2 fruit fly cellular contexts compared by ENCODE assay signal in genomic region chr3R:27288202-27289135, dm6.
TF ChIP-seq lines count a peak whose summit lies in the region.

bigmax (minus strand) TSS chr3R:27288526.
Hmu (plus strand) TSS chr3R:27288769.

TF ChIP-seq in whole organism, embryonic, 481 proteins besides CTCF, POLR2A, EP300 and RAD21 (continued from another document and continues in another):
- TF ChIP-seq Dek (tag; optimal IDR thresholded peaks at IDR 0.05; lab: Kevin White, UChicago) (peak; percentile 78), CG3995 (GFP tag; optimal IDR thresholded peaks at IDR 0.05; lab: Kevin White, UChicago) (peak; percentile 46), CG2202 (tag; optimal IDR thresholded peaks at IDR 0.05; lab: Kevin White, UChicago) (peak; percentile 63), CG13894 (tag; optimal IDR thresholded peaks at IDR 0.05; lab: Kevin White, UChicago) (peak; percentile 90), zen2 (GFP tag; IDR thresholded peaks at IDR 0.05; lab: Robert Waterston, UW; ENCODE audit: partially characterized antibody) (peak; percentile 81; the same call in 2 of the 3 replicates), CG18476 (GFP tag; optimal IDR thresholded peaks at IDR 0.05; lab: Kevin White, UChicago) (peak; percentile 84), CG8089 (GFP tag; optimal IDR thresholded peaks at IDR 0.05; lab: Kevin White, UChicago) (peak; percentile 72), dati (GFP tag; IDR thresholded peaks at IDR 0.05; lab: Robert Waterston, UW) (peak; percentile 49; the same call in 1 of the 2 replicates), CG15073 (GFP tag; optimal IDR thresholded peaks at IDR 0.05; lab: Kevin White, UChicago) (no peak), Myb (GFP tag; optimal IDR thresholded peaks at IDR 0.05; lab: Kevin White, UChicago) (peak; percentile 81), CG3838 (GFP tag; optimal IDR thresholded peaks at IDR 0.05; lab: Kevin White, UChicago) (peak; percentile 69), Gug (GFP tag; IDR thresholded peaks at IDR 0.05; lab: Robert Waterston, UW) (peak; percentile 78), CG7963 (GFP tag; IDR thresholded peaks at IDR 0.05; lab: Robert Waterston, UW; ENCODE audit: partially characterized antibody) (no peak; the same call in 1 of the 3 replicates), CG1647 (GFP tag; optimal IDR thresholded peaks at IDR 0.05; lab: Kevin White, UChicago) (peak; percentile 86), CG8281 (tag; optimal IDR thresholded peaks at IDR 0.05; lab: Kevin White, UChicago) (peak; percentile 21), Hr78 (GFP tag; optimal IDR thresholded peaks at IDR 0.05; lab: Kevin White, UChicago) (peak in 1 of 2 experiments; percentile 80), chn (GFP tag; optimal IDR thresholded peaks at IDR 0.05; lab: Kevin White, UChicago) (peak; percentile 79), gt (GFP tag; IDR thresholded peaks at IDR 0.05; lab: Robert Waterston, UW) (peak; percentile 45), CG6765 (GFP tag; optimal IDR thresholded peaks at IDR 0.05; lab: Kevin White, UChicago) (no peak), CG5953 (GFP tag; IDR thresholded peaks at IDR 0.05; lab: Robert Waterston, UW) (no peak; the same call in 1 of the 2 replicates), bbx (GFP tag; IDR thresholded peaks at IDR 0.05; lab: Robert Waterston, UW; ENCODE audit: partially characterized antibody) (peak; percentile 88), CG13296 (GFP tag; optimal IDR thresholded peaks at IDR 0.05; lab: Kevin White, UChicago) (peak; percentile 74), wek (GFP tag; optimal IDR thresholded peaks at IDR 0.05; lab: Kevin White, UChicago) (peak; percentile 13), lab (GFP tag; optimal IDR thresholded peaks at IDR 0.05; lab: Kevin White, UChicago) (peak; percentile 89), pan (optimal IDR thresholded peaks at IDR 0.05; lab: Kevin White, UChicago) (no peak), pan (GFP tag; optimal IDR thresholded peaks at IDR 0.05 in 1 of 2, IDR thresholded peaks at IDR 0.05 in 1 of 2) (peak in 1 of 2 experiments; percentile 90), CG15011 (GFP tag; optimal IDR thresholded peaks at IDR 0.05; lab: Kevin White, UChicago) (peak; percentile 6), tgo (GFP tag; IDR thresholded peaks at IDR 0.05; lab: Robert Waterston, UW) (peak; percentile 75), Xbp1 (GFP tag; optimal IDR thresholded peaks at IDR 0.05; lab: Kevin White, UChicago) (peak; percentile 92), lola (GFP tag; optimal IDR thresholded peaks at IDR 0.05; lab: Kevin White, UChicago) (peak in 1 of 3 experiments; percentile 70), oc (tag; optimal IDR thresholded peaks at IDR 0.05; lab: Kevin White, UChicago) (peak; percentile 73), row (GFP tag; IDR thresholded peaks at IDR 0.05; lab: Robert Waterston, UW) (peak; percentile 97), Spps (tag; optimal IDR thresholded peaks at IDR 0.05; lab: Kevin White, UChicago) (peak; percentile 59), p53 (GFP tag; optimal IDR thresholded peaks at IDR 0.05; lab: Kevin White, UChicago) (peak; percentile 60), sr (GFP tag; IDR thresholded peaks at IDR 0.05; lab: Robert Waterston, UW) (peak; percentile 45; the same call in 1 of the 3 replicates), Neu2 (GFP tag; optimal IDR thresholded peaks at IDR 0.05; lab: Kevin White, UChicago; ENCODE audit: borderline replicate concordance) (peak; percentile 39), CG12155 (GFP tag; optimal IDR thresholded peaks at IDR 0.05; lab: Kevin White, UChicago) (peak; percentile 86), pum (GFP tag; optimal IDR thresholded peaks at IDR 0.05; lab: Kevin White, UChicago) (peak; percentile 85), CG11696 (GFP tag; IDR thresholded peaks at IDR 0.05; lab: Robert Waterston, UW) (no peak), pzg (GFP tag; optimal IDR thresholded peaks at IDR 0.05; lab: Kevin White, UChicago) (peak; percentile 96), PHDP (tag; optimal IDR thresholded peaks at IDR 0.05; lab: Kevin White, UChicago) (peak; percentile 87), Rfx (GFP tag; IDR thresholded peaks at IDR 0.05; lab: Robert Waterston, UW) (peak; percentile 90), Poxn (GFP tag; IDR thresholded peaks at IDR 0.05; lab: Robert Waterston, UW) (no peak), CG5180 (GFP tag; optimal IDR thresholded peaks at IDR 0.05; lab: Kevin White, UChicago) (no peak), ara (GFP tag; IDR thresholded peaks at IDR 0.05; lab: Robert Waterston, UW) (peak; percentile 74), Atf6 (GFP tag; IDR thresholded peaks at IDR 0.05; lab: Robert Waterston, UW) (peak; percentile 77), CG10274 (GFP tag; optimal IDR thresholded peaks at IDR 0.05; lab: Kevin White, UChicago) (no peak), CHES-1-like (GFP tag; optimal IDR thresholded peaks at IDR 0.05; lab: Kevin White, UChicago) (peak; percentile 92), Abd-B (GFP tag; optimal IDR thresholded peaks at IDR 0.05; lab: Kevin White, UChicago) (peak; percentile 75), Sin3A (optimal IDR thresholded peaks at IDR 0.05; lab: Kevin White, UChicago) (peak; percentile 88), CG7786 (GFP tag; optimal IDR thresholded peaks at IDR 0.05; lab: Kevin White, UChicago) (peak; percentile 88), Dp (GFP tag; optimal IDR thresholded peaks at IDR 0.05; lab: Kevin White, UChicago) (peak; percentile 37), Taf1 (GFP tag; IDR thresholded peaks at IDR 0.05; lab: Robert Waterston, UW) (peak; percentile 76), CG9797 (GFP tag; optimal IDR thresholded peaks at IDR 0.05; lab: Kevin White, UChicago) (peak; percentile 95), emc (GFP tag; optimal IDR thresholded peaks at IDR 0.05; lab: Kevin White, UChicago) (peak; percentile 81), CG18262 (tag; optimal IDR thresholded peaks at IDR 0.05; lab: Kevin White, UChicago) (peak; percentile 70), tap (tag; optimal IDR thresholded peaks at IDR 0.05; lab: Kevin White, UChicago) (peak; percentile 55), zf30C (GFP tag; optimal IDR thresholded peaks at IDR 0.05; lab: Kevin White, UChicago) (no peak), Ssrp (tag; optimal IDR thresholded peaks at IDR 0.05; lab: Kevin White, UChicago) (peak; percentile 70), gsb-n (tag; optimal IDR thresholded peaks at IDR 0.05; lab: Kevin White, UChicago) (peak; percentile 62), D19B (GFP tag; optimal IDR thresholded peaks at IDR 0.05; lab: Kevin White, UChicago) (peak; percentile 53), sqz (GFP tag; optimal IDR thresholded peaks at IDR 0.05; lab: Kevin White, UChicago) (peak; percentile 83), CG31388 (GFP tag; optimal IDR thresholded peaks at IDR 0.05; lab: Kevin White, UChicago) (peak; percentile 69), Optix (GFP tag; IDR thresholded peaks at IDR 0.05; lab: Robert Waterston, UW) (peak; percentile 74; the same call in 2 of the 3 replicates)

TF ChIP-seq in whole organism, prepupa, 60 proteins besides CTCF, POLR2A, EP300 and RAD21 (continued from another document):
- TF ChIP-seq CG10631 (GFP tag; optimal IDR thresholded peaks at IDR 0.05; lab: Kevin White, UChicago), result peak; percentile 84
- TF ChIP-seq cyc (GFP tag; optimal IDR thresholded peaks at IDR 0.05; lab: Kevin White, UChicago), result peak; percentile 83
- TF ChIP-seq CG31627 (GFP tag; optimal IDR thresholded peaks at IDR 0.05; lab: Kevin White, UChicago), result peak; percentile 92
- TF ChIP-seq Ets21C (GFP tag; optimal IDR thresholded peaks at IDR 0.05; lab: Kevin White, UChicago), result peak; percentile 80
- peak; percentile 30 for TF ChIP-seq net (GFP tag; optimal IDR thresholded peaks at IDR 0.05; lab: Kevin White, UChicago)
- TF ChIP-seq eg (GFP tag; IDR thresholded peaks at IDR 0.05; lab: Robert Waterston, UW), result peak; percentile 85
- peak; percentile 79 for TF ChIP-seq Smox (GFP tag; optimal IDR thresholded peaks at IDR 0.05; lab: Kevin White, UChicago)
- peak; percentile 54 for TF ChIP-seq CG4318 (GFP tag; optimal IDR thresholded peaks at IDR 0.05; lab: Kevin White, UChicago)
- no peak for TF ChIP-seq CG6854 (GFP tag; optimal IDR thresholded peaks at IDR 0.05; lab: Kevin White, UChicago)
